Fruit fly (Drosophila melanogaster) whole organism, adult: ENCODE data around the gene CG43181.

ENCODE experiments used
- CG1620 ChIP-seq: fragments of 200-800 bp; sonication (Bioruptor generic); optimal IDR thresholded peaks from 2 replicates; lab custom pipeline; 2016; ENCODE audit warnings: missing biosample characterization, missing genetic modification characterization
- CG5204 ChIP-seq: fragments of 200-800 bp; sonication (Bioruptor generic); optimal IDR thresholded peaks from 2 replicates; lab custom pipeline; 2016; ENCODE audit warnings: missing biosample characterization, missing genetic modification characterization
- CG7045 ChIP-seq: fragments of 200-800 bp; sonication (Bioruptor generic); optimal IDR thresholded peaks from 2 replicates; lab custom pipeline; 2017; ENCODE audit warnings: missing biosample characterization, mild to moderate bottlenecking, missing genetic modification characterization
- Crg-1 ChIP-seq: fragments of 200-800 bp; sonication (Bioruptor generic); optimal IDR thresholded peaks from 2 replicates; lab custom pipeline; 2016; ENCODE audit warnings: missing biosample characterization, missing genetic modification characterization
- bab1 ChIP-seq: fragments of 200-800 bp; sonication (Bioruptor generic); optimal IDR thresholded peaks from 3 replicates; lab custom pipeline; 2019; ENCODE audit warnings: missing biosample characterization, mild to moderate bottlenecking, missing genetic modification characterization, moderate library complexity
- cnc ChIP-seq, 2 experiments: fragments of >200 bp; optimal IDR thresholded peaks; 2 replicates each; lab custom pipeline; 2017
- kay ChIP-seq: fragments of 200-800 bp; sonication (Bioruptor generic); peaks from one replicate; lab custom pipeline; 2016; ENCODE audit warnings: missing biosample characterization, missing genetic modification characterization, borderline replicate concordance
- toe ChIP-seq: fragments of 200-800 bp; sonication (Bioruptor generic); optimal IDR thresholded peaks from 2 replicates; lab custom pipeline; 2016; ENCODE audit warnings: missing biosample characterization, missing genetic modification characterization

DNA sequence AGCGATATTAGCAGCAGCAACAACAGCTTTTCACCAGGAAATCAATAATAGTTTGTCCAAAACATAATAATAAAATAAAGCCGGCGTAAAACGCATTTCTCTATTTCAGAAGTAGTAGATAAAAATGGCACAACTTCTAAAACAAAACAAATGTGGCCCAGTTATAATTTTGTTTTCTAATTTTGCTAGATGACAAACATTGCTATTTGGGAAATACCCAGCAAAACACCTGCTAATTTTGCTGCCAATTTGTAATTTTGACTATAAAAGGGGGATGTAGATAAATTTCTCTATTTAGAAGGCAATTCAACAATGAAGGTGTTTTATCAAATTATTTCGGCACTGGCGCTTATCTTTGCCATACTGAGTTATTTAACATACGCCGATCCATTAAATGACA lies 2.4 kb downstream of the CG43181 start, which contains the start of gene CG43182:
- TF ChIP-seq bab1 (GFP tag; lab: Kevin White, UChicago), result no peak
- TF ChIP-seq CG1620 (GFP tag; lab: Kevin White, UChicago), result no peak
- no peak for TF ChIP-seq toe (GFP tag; lab: Kevin White, UChicago)
- TF ChIP-seq CG7045, result no peak
- TF ChIP-seq CG5204 (GFP tag; lab: Kevin White, UChicago), result no peak
- no peak for TF ChIP-seq Crg-1 (GFP tag; lab: Kevin White, UChicago)
- no peak for TF ChIP-seq kay (GFP tag; lab: Kevin White, UChicago)
- no peak for TF ChIP-seq cnc (optimal IDR thresholded peaks at IDR 0.05; lab: Kevin White, UChicago)
